Worm (Caenorhabditis elegans) whole organism, L2 larva: Measurements from ENCODE around the gene pph-2.

Source experiments
- C34F6.9 ChIP-seq: fragments of 150-350 bp; optimal IDR thresholded peaks from 2 replicates; lab custom pipeline; 2014; ENCODE audit warnings: missing biosample characterization, missing genetic modification characterization
- R02D3.7 ChIP-seq: fragments of 150-350 bp; optimal IDR thresholded peaks from 2 replicates; lab custom pipeline; 2014; ENCODE audit warnings: missing biosample characterization, missing genetic modification characterization
- Y55F3AM.14 ChIP-seq: fragments of 200-800 bp; sonication (Bioruptor generic); optimal IDR thresholded peaks from 2 replicates; lab custom pipeline; 2018; ENCODE audit warnings: mild to moderate bottlenecking, missing genetic modification characterization, missing compliant biosample characterization
- ZK546.5 ChIP-seq: sonication (generic microtip); optimal IDR thresholded peaks from 2 replicates; lab custom pipeline; 2017; ENCODE audit warnings: missing biosample characterization, missing genetic modification characterization
- alr-1 ChIP-seq: fragments of 150-350 bp; optimal IDR thresholded peaks from 2 replicates; lab custom pipeline; 2014; ENCODE audit warnings: missing biosample characterization, missing genetic modification characterization
- aly-2 ChIP-seq: fragments of 150-350 bp; optimal IDR thresholded peaks from 2 replicates; lab custom pipeline; 2014; ENCODE audit warnings: missing biosample characterization, missing genetic modification characterization
- ceh-82 ChIP-seq: fragments of 150-350 bp; optimal IDR thresholded peaks from 2 replicates; lab custom pipeline; 2014; ENCODE audit warnings: missing biosample characterization, missing genetic modification characterization
- crh-2 ChIP-seq: sonication (generic microtip); optimal IDR thresholded peaks from 2 replicates; lab custom pipeline; 2017; ENCODE audit warnings: missing biosample characterization, missing genetic modification characterization
- egl-27 ChIP-seq: sonication (generic microtip); optimal IDR thresholded peaks from 3 replicates; lab custom pipeline; 2017; ENCODE audit warnings: missing biosample characterization, missing genetic modification reagents, missing genetic modification characterization
- fos-1 ChIP-seq: fragments of 150-350 bp; optimal IDR thresholded peaks from 2 replicates; lab custom pipeline; 2014; ENCODE audit warnings: missing biosample characterization, missing genetic modification characterization
- gmeb-1 ChIP-seq: fragments of 150-350 bp; optimal IDR thresholded peaks from 2 replicates; lab custom pipeline; 2014; ENCODE audit warnings: missing biosample characterization, missing genetic modification characterization
- lin-13 ChIP-seq: fragments of 150-350 bp; optimal IDR thresholded peaks from 2 replicates; lab custom pipeline; 2014; ENCODE audit warnings: missing biosample characterization, missing genetic modification reagents, missing genetic modification characterization
- lin-39 ChIP-seq: fragments of 150-350 bp; optimal IDR thresholded peaks from 2 replicates; lab custom pipeline; 2014; ENCODE audit warnings: missing biosample characterization, missing genetic modification reagents, missing genetic modification characterization
- mab-5 ChIP-seq: fragments of 150-350 bp; optimal IDR thresholded peaks from 2 replicates; lab custom pipeline; 2014; ENCODE audit warnings: missing biosample characterization, missing genetic modification characterization
- mbf-1 ChIP-seq: sonication (generic microtip); optimal IDR thresholded peaks from 2 replicates; lab custom pipeline; 2017; ENCODE audit warnings: missing biosample characterization, missing genetic modification characterization
- mdl-1 ChIP-seq, 2 experiments: fragments of 150-350 bp in 1 of 2; sonication (generic microtip) in 1 of 2; optimal IDR thresholded peaks; 2 replicates each; lab custom pipeline; 2017; ENCODE audit warnings: missing biosample characterization in 2 of 2, missing genetic modification characterization in 2 of 2
- nhr-10 ChIP-seq: sonication (generic microtip); optimal IDR thresholded peaks from 2 replicates; lab custom pipeline; 2017; ENCODE audit warnings: missing biosample characterization, missing genetic modification characterization
- nhr-129 ChIP-seq: fragments of 150-350 bp; optimal IDR thresholded peaks from 2 replicates; lab custom pipeline; 2014; ENCODE audit warnings: missing biosample characterization, missing genetic modification characterization
- nhr-21 ChIP-seq: fragments of 150-350 bp; optimal IDR thresholded peaks from 2 replicates; lab custom pipeline; 2014; ENCODE audit warnings: missing biosample characterization, missing genetic modification characterization
- nhr-23 ChIP-seq: fragments of 150-350 bp; optimal IDR thresholded peaks from 2 replicates; lab custom pipeline; 2014; ENCODE audit warnings: missing biosample characterization, missing genetic modification reagents, missing genetic modification characterization
- nhr-237 ChIP-seq: fragments of 150-350 bp; optimal IDR thresholded peaks from 2 replicates; lab custom pipeline; 2014; ENCODE audit warnings: missing biosample characterization, missing genetic modification characterization
- nhr-25 ChIP-seq: fragments of 150-350 bp; sonication (generic microtip); optimal IDR thresholded peaks from 3 replicates; lab custom pipeline; 2014; ENCODE audit warnings: missing biosample characterization, missing genetic modification characterization
- nhr-6 ChIP-seq: fragments of 150-350 bp; optimal IDR thresholded peaks from 2 replicates; lab custom pipeline; 2014; ENCODE audit warnings: missing biosample characterization, missing genetic modification characterization
- nhr-77 ChIP-seq: fragments of 150-350 bp; optimal IDR thresholded peaks from 2 replicates; lab custom pipeline; 2014; ENCODE audit warnings: missing biosample characterization, missing genetic modification characterization
- peb-1 ChIP-seq: fragments of 150-350 bp; optimal IDR thresholded peaks from 2 replicates; lab custom pipeline; 2014; ENCODE audit warnings: missing biosample characterization, missing genetic modification characterization
- sem-4 ChIP-seq: fragments of 150-350 bp; optimal IDR thresholded peaks from 2 replicates; lab custom pipeline; 2014; ENCODE audit warnings: missing biosample characterization, missing genetic modification reagents, missing genetic modification characterization
- skn-1 ChIP-seq: sonication (generic microtip); optimal IDR thresholded peaks from 2 replicates; lab custom pipeline; 2017; ENCODE audit warnings: missing biosample characterization, missing genetic modification characterization
- sma-9 ChIP-seq, 2 experiments: fragments of 150-350 bp in 1 of 2; sonication (generic microtip) in 1 of 2; optimal IDR thresholded peaks; 2 replicates each; lab custom pipeline; 2014 to 2016; ENCODE audit warnings: missing genetic modification characterization in 2 of 2, mild to moderate bottlenecking in 1 of 2, missing biosample characterization in 1 of 2, missing compliant biosample characterization in 1 of 2, missing genetic modification reagents in 1 of 2, moderate library complexity in 1 of 2
- unc-39 ChIP-seq: fragments of 150-350 bp; optimal IDR thresholded peaks from 2 replicates; lab custom pipeline; 2014; ENCODE audit warnings: missing biosample characterization, missing genetic modification characterization
- unc-55 ChIP-seq: fragments of 150-350 bp; sonication (generic microtip); optimal IDR thresholded peaks from 3 replicates; lab custom pipeline; 2014; ENCODE audit warnings: missing biosample characterization, missing genetic modification reagents, missing genetic modification characterization
- unc-62 ChIP-seq: fragments of 150-350 bp; optimal IDR thresholded peaks from 2 replicates; lab custom pipeline; 2014; ENCODE audit warnings: missing biosample characterization, missing genetic modification reagents, missing genetic modification characterization
- zag-1 ChIP-seq: fragments of 150-350 bp; optimal IDR thresholded peaks from 2 replicates; lab custom pipeline; 2014; ENCODE audit warnings: missing biosample characterization, missing genetic modification characterization
- ztf-1 ChIP-seq: fragments of 200-800 bp; sonication (Bioruptor generic); conservative IDR thresholded peaks from 2 replicates; pipeline ENCODE4 v1.3.6; 2022; ENCODE audit warnings: missing genetic modification characterization, missing compliant biosample characterization
- ztf-11 ChIP-seq: sonication (generic microtip); optimal IDR thresholded peaks from 2 replicates; lab custom pipeline; 2017; ENCODE audit warnings: missing biosample characterization, missing genetic modification characterization
- ztf-4 ChIP-seq: fragments of 150-350 bp; optimal IDR thresholded peaks from 2 replicates; lab custom pipeline; 2014; ENCODE audit warnings: missing biosample characterization, missing genetic modification characterization

Gene pph-2

ce11 chrIV:11877674-11878073 is at the start of gene pph-2:
TSS of gene pph-2 (minus strand) at chrIV:11877774.
- no peak for TF ChIP-seq ztf-4 (tag; lab: Kevin White, UChicago)
- TF ChIP-seq ceh-82: no peak
- no peak for TF ChIP-seq ztf-1 (GFP tag; lab: Robert Waterston, UW)
- no peak for TF ChIP-seq aly-2
- no peak for TF ChIP-seq ztf-11 (tag; lab: Kevin White, UChicago)
- TF ChIP-seq lin-13 (GFP tag; lab: Kevin White, UChicago): no peak
- no peak for TF ChIP-seq fos-1
- TF ChIP-seq alr-1 (tag; lab: Kevin White, UChicago): no peak
- TF ChIP-seq nhr-237 (tag; lab: Kevin White, UChicago): no peak
- TF ChIP-seq R02D3.7 (tag; lab: Kevin White, UChicago): no peak
- no peak for TF ChIP-seq nhr-129 (tag; lab: Kevin White, UChicago)

- TF ChIP-seq lin-39 (tag; lab: Kevin White, UChicago): no peak
- no peak for TF ChIP-seq Y55F3AM.14 (GFP tag; lab: Kevin White, UChicago)
- TF ChIP-seq zag-1 (tag; lab: Kevin White, UChicago): no peak
- TF ChIP-seq mab-5: no peak
- TF ChIP-seq mdl-1 (tag; optimal IDR thresholded peaks at IDR 0.05; lab: Kevin White, UChicago): no peak
- no peak for TF ChIP-seq sem-4 (tag; lab: Kevin White, UChicago)
- TF ChIP-seq mbf-1 (tag; lab: Kevin White, UChicago): no peak
- no peak for TF ChIP-seq unc-62 (GFP tag; lab: Kevin White, UChicago)
- no peak for TF ChIP-seq nhr-10 (tag; lab: Kevin White, UChicago)
- TF ChIP-seq nhr-6 (tag; lab: Kevin White, UChicago): no peak
- TF ChIP-seq aly-2: no peak
- no peak for TF ChIP-seq ztf-1 (GFP tag; lab: Robert Waterston, UW)
- TF ChIP-seq nhr-21: no peak
- TF ChIP-seq nhr-25: no peak
- no peak for TF ChIP-seq nhr-23 (tag; lab: Kevin White, UChicago)
- no peak for TF ChIP-seq egl-27 (tag; lab: Kevin White, UChicago)
These were observed 47.9 kb upstream of the pph-2 start, which contains the start of the genes srlf-33 and srlf-32 for ce11 chrIV:11925346-11926075. TSS of gene srlf-33 (minus strand) at chrIV:11925446. TSS of gene srlf-32 (plus strand) at chrIV:11926025.

- no peak for TF ChIP-seq nhr-25
- TF ChIP-seq C34F6.9 (tag; lab: Kevin White, UChicago): no peak
- TF ChIP-seq gmeb-1: no peak
- no peak for TF ChIP-seq ztf-1 (GFP tag; lab: Robert Waterston, UW)
- TF ChIP-seq Y55F3AM.14 (GFP tag; lab: Kevin White, UChicago): no peak
- no peak for TF ChIP-seq egl-27 (tag; lab: Kevin White, UChicago)
- no peak for TF ChIP-seq ceh-82
These were observed 46.5 kb upstream of the pph-2 start for ce11 chrIV:11924092-11924491.

ce11 chrIV:11923074-11923473 is 45.5 kb upstream of the pph-2 start, which contains the start of gene srlf-31:
TSS of gene srlf-31 (minus strand) at chrIV:11923174.
- no peak for TF ChIP-seq nhr-77 (tag; lab: Kevin White, UChicago)
- no peak for TF ChIP-seq skn-1 (tag; lab: Kevin White, UChicago)
- TF ChIP-seq mbf-1 (tag; lab: Kevin White, UChicago): no peak
- no peak for TF ChIP-seq C34F6.9 (tag; lab: Kevin White, UChicago)
- no peak for TF ChIP-seq gmeb-1
- TF ChIP-seq ZK546.5 (tag; lab: Kevin White, UChicago): no peak
- no peak for TF ChIP-seq Y55F3AM.14 (GFP tag; lab: Kevin White, UChicago)
- no peak for TF ChIP-seq unc-55 (GFP tag; lab: Kevin White, UChicago)
- TF ChIP-seq nhr-23 (tag; lab: Kevin White, UChicago): no peak

- TF ChIP-seq crh-2: no peak
- no peak for TF ChIP-seq sma-9 (GFP tag; optimal IDR thresholded peaks at IDR 0.05; lab: Kevin White, UChicago)
- no peak for TF ChIP-seq sma-9 (tag; optimal IDR thresholded peaks at IDR 0.05; lab: Kevin White, UChicago)
- no peak for TF ChIP-seq skn-1 (tag; lab: Kevin White, UChicago)
- TF ChIP-seq unc-39 (tag; lab: Kevin White, UChicago): no peak
- no peak for TF ChIP-seq ztf-11 (tag; lab: Kevin White, UChicago)
- TF ChIP-seq peb-1 (tag; lab: Kevin White, UChicago): no peak
- no peak for TF ChIP-seq ZK546.5 (tag; lab: Kevin White, UChicago)
- TF ChIP-seq alr-1 (tag; lab: Kevin White, UChicago): no peak
- no peak for TF ChIP-seq nhr-237 (tag; lab: Kevin White, UChicago)
- no peak for TF ChIP-seq ceh-82
- TF ChIP-seq zag-1 (tag; lab: Kevin White, UChicago): no peak
These were observed 44.4 kb upstream of the pph-2 start, which contains the start of gene ZK822.1 for ce11 chrIV:11922011-11922410. TSS of gene ZK822.1 (minus strand) at chrIV:11922131.
